Fruit fly (Drosophila melanogaster): Measurements from ENCODE around the gene LManII.

Gene LManII

DNA sequence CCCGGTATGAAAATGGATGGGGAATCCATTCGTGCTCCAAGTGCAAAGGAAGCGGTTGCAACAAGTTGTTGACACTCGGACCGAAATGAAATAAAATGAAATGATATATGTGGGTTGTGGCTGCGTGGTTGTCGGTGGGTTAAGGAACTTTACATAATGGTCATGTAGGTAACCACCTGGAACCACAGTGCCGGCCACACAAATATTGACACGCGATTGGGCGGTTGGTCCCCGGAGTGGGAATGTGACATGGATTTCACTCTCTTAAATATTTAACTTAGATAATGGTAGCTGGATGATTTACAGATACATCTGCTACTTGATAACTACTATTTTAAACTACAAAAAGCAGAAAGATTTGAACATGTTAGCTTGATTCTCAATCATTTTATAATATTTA is 47.4 kb downstream of the LManII start (continued):
- no peak for TF ChIP-seq Fer1 (GFP tag; optimal IDR thresholded peaks at IDR 0.05)
- TF ChIP-seq ham (GFP tag; IDR thresholded peaks at IDR 0.05): no peak
- no peak for TF ChIP-seq CG14667 (GFP tag; IDR thresholded peaks at IDR 0.05)
- TF ChIP-seq CG15514 (GFP tag; optimal IDR thresholded peaks at IDR 0.05): no peak
- TF ChIP-seq nerfin-2 (GFP tag; IDR thresholded peaks at IDR 0.05; ENCODE audit: partially characterized antibody): no peak
- no peak for TF ChIP-seq Hmr (GFP tag; optimal IDR thresholded peaks at IDR 0.05)
- TF ChIP-seq CkIIα-i1 (GFP tag; IDR thresholded peaks at IDR 0.05): no peak
- peak; percentile 4 for TF ChIP-seq NC2β (GFP tag; optimal IDR thresholded peaks at IDR 0.05)
- no peak for TF ChIP-seq CG11085 (GFP tag; IDR thresholded peaks at IDR 0.05)
- TF ChIP-seq CG1233 (GFP tag; optimal IDR thresholded peaks at IDR 0.05): peak; percentile 41
- peak; percentile 24 for TF ChIP-seq pfk (GFP tag; optimal IDR thresholded peaks at IDR 0.05)
- no peak for TF ChIP-seq CG8765 (GFP tag; IDR thresholded peaks at IDR 0.05)
- TF ChIP-seq corto (GFP tag; optimal IDR thresholded peaks at IDR 0.05): no peak
- no peak for TF ChIP-seq Asciz (GFP tag; optimal IDR thresholded peaks at IDR 0.05)
- no peak for TF ChIP-seq gt (GFP tag; IDR thresholded peaks at IDR 0.05)
- no peak for TF ChIP-seq trem (tag; optimal IDR thresholded peaks at IDR 0.05)
- TF ChIP-seq CG3838 (GFP tag; optimal IDR thresholded peaks at IDR 0.05): no peak
- no peak for TF ChIP-seq Antp (GFP tag; optimal IDR thresholded peaks at IDR 0.05)
- no peak for TF ChIP-seq CG16779 (GFP tag; IDR thresholded peaks at IDR 0.05)
- no peak for TF ChIP-seq CG2889 (GFP tag; IDR thresholded peaks at IDR 0.05)
- TF ChIP-seq HLH54F (GFP tag; optimal IDR thresholded peaks at IDR 0.05): no peak
- no peak for TF ChIP-seq zen (tag; optimal IDR thresholded peaks at IDR 0.05)
- no peak for TF ChIP-seq Max (GFP tag; optimal IDR thresholded peaks at IDR 0.05)
- TF ChIP-seq mld (GFP tag; IDR thresholded peaks at IDR 0.05; ENCODE audit: partially characterized antibody): no peak
- TF ChIP-seq ind (GFP tag; optimal IDR thresholded peaks at IDR 0.05): no peak
- TF ChIP-seq CG10565 (GFP tag; optimal IDR thresholded peaks at IDR 0.05): no peak
- TF ChIP-seq NC2α (GFP tag; optimal IDR thresholded peaks at IDR 0.05): no peak
- TF ChIP-seq CG32772 (GFP tag; IDR thresholded peaks at IDR 0.05): no peak
- no peak for TF ChIP-seq slou (GFP tag; optimal IDR thresholded peaks at IDR 0.05)
- no peak for TF ChIP-seq Ssrp (tag; optimal IDR thresholded peaks at IDR 0.05)
- TF ChIP-seq stwl (tag; optimal IDR thresholded peaks at IDR 0.05): no peak
- TF ChIP-seq psq (GFP tag; optimal IDR thresholded peaks at IDR 0.05): no peak
- no peak for TF ChIP-seq CG12942 (GFP tag; optimal IDR thresholded peaks at IDR 0.05)
- peak; percentile 39 for TF ChIP-seq nerfin-1 (tag; optimal IDR thresholded peaks at IDR 0.05)
- TF ChIP-seq pzg (GFP tag; optimal IDR thresholded peaks at IDR 0.05): no peak
- no peak for TF ChIP-seq Ets65A (GFP tag)
- TF ChIP-seq vvl (GFP tag; IDR thresholded peaks at IDR 0.05): peak; percentile 18; the same call in 1 of the 2 replicates
- no peak for TF ChIP-seq CG8944 (GFP tag; optimal IDR thresholded peaks at IDR 0.05)
- peak in 1 of 2 experiments; percentile 41 for TF ChIP-seq bsh (GFP tag; optimal IDR thresholded peaks at IDR 0.05)
- peak; percentile 69 for TF ChIP-seq CG2202 (tag; optimal IDR thresholded peaks at IDR 0.05)
- no peak for TF ChIP-seq CG12104 (GFP tag; optimal IDR thresholded peaks at IDR 0.05)
- no peak for TF ChIP-seq bowl (GFP tag; IDR thresholded peaks at IDR 0.05)
- peak; percentile 27; the same call in 1 of the 2 replicates for TF ChIP-seq ara (GFP tag; IDR thresholded peaks at IDR 0.05)
- TF ChIP-seq crp (GFP tag; optimal IDR thresholded peaks at IDR 0.05): no peak
- TF ChIP-seq usp (GFP tag; optimal IDR thresholded peaks at IDR 0.05): no peak
- no peak for TF ChIP-seq CG13123 (GFP tag; optimal IDR thresholded peaks at IDR 0.05)
- no peak for TF ChIP-seq ftz-f1 (GFP tag; optimal IDR thresholded peaks at IDR 0.05)
- TF ChIP-seq Oaz (GFP tag; IDR thresholded peaks at IDR 0.05): no peak
- no peak for TF ChIP-seq sna (GFP tag; IDR thresholded peaks at IDR 0.05; ENCODE audit: partially characterized antibody)
- TF ChIP-seq Sry-δ (GFP tag; optimal IDR thresholded peaks at IDR 0.05): no peak
- no peak for TF ChIP-seq oc (tag; optimal IDR thresholded peaks at IDR 0.05)
- TF ChIP-seq CG16863 (GFP tag; optimal IDR thresholded peaks at IDR 0.05): no peak

Data from whole organism, embryonic.